Worm (Caenorhabditis elegans) whole organism, L2 larva: Measurements from ENCODE around the gene trx-1.

Experiments used
- lin-13 ChIP-seq: fragments of 150-350 bp; optimal IDR thresholded peaks from 2 replicates; lab custom pipeline; 2014; ENCODE audit warnings: missing biosample characterization, missing genetic modification reagents, missing genetic modification characterization
- mab-5 ChIP-seq: fragments of 150-350 bp; optimal IDR thresholded peaks from 2 replicates; lab custom pipeline; 2014; ENCODE audit warnings: missing biosample characterization, missing genetic modification characterization
- skn-1 ChIP-seq: sonication (generic microtip); optimal IDR thresholded peaks from 2 replicates; lab custom pipeline; 2017; ENCODE audit warnings: missing biosample characterization, missing genetic modification characterization
- sma-9 ChIP-seq, 2 experiments: fragments of 150-350 bp in 1 of 2; sonication (generic microtip) in 1 of 2; optimal IDR thresholded peaks; 2 replicates each; lab custom pipeline; 2014 to 2016; ENCODE audit warnings: missing genetic modification characterization in 2 of 2, mild to moderate bottlenecking in 1 of 2, missing biosample characterization in 1 of 2, missing compliant biosample characterization in 1 of 2, missing genetic modification reagents in 1 of 2, moderate library complexity in 1 of 2
- unc-39 ChIP-seq: fragments of 150-350 bp; optimal IDR thresholded peaks from 2 replicates; lab custom pipeline; 2014; ENCODE audit warnings: missing biosample characterization, missing genetic modification characterization
- unc-62 ChIP-seq: fragments of 150-350 bp; optimal IDR thresholded peaks from 2 replicates; lab custom pipeline; 2014; ENCODE audit warnings: missing biosample characterization, missing genetic modification reagents, missing genetic modification characterization

DNA sequence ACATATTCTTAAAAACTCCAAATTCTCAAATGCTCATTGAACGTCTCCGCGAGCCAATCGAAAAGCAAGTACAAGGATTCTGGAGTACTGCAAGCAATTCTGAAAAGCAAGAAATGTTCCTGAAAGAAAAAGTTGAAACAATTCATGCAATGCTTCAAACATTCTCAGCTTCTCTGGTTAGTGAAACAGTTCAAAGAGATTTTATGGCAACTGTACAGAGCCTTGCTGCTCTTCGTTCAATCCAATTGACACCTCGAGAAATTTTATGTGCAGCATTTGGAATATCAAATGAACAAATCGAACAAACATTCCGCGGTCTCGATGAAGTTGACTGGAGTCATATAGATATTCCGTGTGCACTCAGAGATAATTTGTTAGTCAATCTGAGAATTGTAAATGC is 16.7 kb downstream of the trx-1 start:
- no peak for TF ChIP-seq lin-13 (GFP tag; lab: Kevin White, UChicago)
- no peak for TF ChIP-seq skn-1 (tag; lab: Kevin White, UChicago)
- no peak for TF ChIP-seq unc-39 (tag; lab: Kevin White, UChicago)
- TF ChIP-seq mab-5 (tag; lab: Kevin White, UChicago), result no peak
- no peak for TF ChIP-seq sma-9 (GFP tag; optimal IDR thresholded peaks at IDR 0.05; lab: Kevin White, UChicago)
- no peak for TF ChIP-seq sma-9 (tag; optimal IDR thresholded peaks at IDR 0.05; lab: Kevin White, UChicago)
- TF ChIP-seq unc-62 (GFP tag; lab: Kevin White, UChicago), result no peak
